Worm (Caenorhabditis elegans) whole organism, L2 larva: ENCODE measurements around the gene F52E1.5.

Experiments used
- ZK546.5 ChIP-seq: sonication (generic microtip); optimal IDR thresholded peaks from 2 replicates; lab custom pipeline; 2017; ENCODE audit warnings: missing biosample characterization, missing genetic modification characterization
- ama-1 ChIP-seq: fragments of 150-350 bp; optimal IDR thresholded peaks from 2 replicates; lab custom pipeline; 2018; ENCODE audit warnings: inconsistent platforms
- ceh-82 ChIP-seq: fragments of 150-350 bp; optimal IDR thresholded peaks from 2 replicates; lab custom pipeline; 2014; ENCODE audit warnings: missing biosample characterization, missing genetic modification characterization
- elt-1 ChIP-seq: fragments of 150-350 bp; optimal IDR thresholded peaks from 2 replicates; lab custom pipeline; 2014; ENCODE audit warnings: missing biosample characterization, missing genetic modification characterization
- nhr-12 ChIP-seq: fragments of 150-350 bp; optimal IDR thresholded peaks from 2 replicates; lab custom pipeline; 2014; ENCODE audit warnings: missing biosample characterization, missing genetic modification characterization
- nhr-6 ChIP-seq: fragments of 150-350 bp; optimal IDR thresholded peaks from 2 replicates; lab custom pipeline; 2014; ENCODE audit warnings: missing biosample characterization, missing genetic modification characterization
- peb-1 ChIP-seq: fragments of 150-350 bp; optimal IDR thresholded peaks from 2 replicates; lab custom pipeline; 2014; ENCODE audit warnings: missing biosample characterization, missing genetic modification characterization
- unc-39 ChIP-seq: fragments of 150-350 bp; optimal IDR thresholded peaks from 2 replicates; lab custom pipeline; 2014; ENCODE audit warnings: missing biosample characterization, missing genetic modification characterization

ce11 chrV:8342416-8342815 is 36.9 kb upstream of the F52E1.5 start:
- TF ChIP-seq ama-1 (lab: Kevin White, UChicago): no peak
- TF ChIP-seq ceh-82 (tag; lab: Kevin White, UChicago): no peak
- no peak for TF ChIP-seq unc-39
- no peak for TF ChIP-seq elt-1 (tag; lab: Kevin White, UChicago)
- no peak for TF ChIP-seq nhr-12 (tag; lab: Kevin White, UChicago)
- TF ChIP-seq nhr-6 (tag; lab: Kevin White, UChicago): no peak
- TF ChIP-seq ZK546.5: no peak
- TF ChIP-seq peb-1 (tag; lab: Kevin White, UChicago): no peak
